Worm (Caenorhabditis elegans) whole organism, L1 larva: Measurements from ENCODE around the gene tbc-14.
A peak's percentile ranks its signal among the peaks of the same experiment; 100 is the strongest.

Experiments used
- C34B4.2 ChIP-seq: sonication (generic microtip); optimal IDR thresholded peaks from 2 replicates; lab custom pipeline; 2017; ENCODE audit warnings: mild to moderate bottlenecking, missing genetic modification characterization, missing compliant biosample characterization
- alr-1 ChIP-seq: fragments of 200-800 bp; sonication (Bioruptor generic); optimal IDR thresholded peaks from 2 replicates; lab custom pipeline; 2018; ENCODE audit warnings: borderline replicate concordance, mild to moderate bottlenecking, missing genetic modification characterization, missing compliant biosample characterization
- ama-1 ChIP-seq: fragments of 150-350 bp; optimal IDR thresholded peaks from 2 replicates; lab custom pipeline; 2014
- ceh-63 ChIP-seq: fragments of 200-800 bp; sonication (Bioruptor generic); optimal IDR thresholded peaks from 2 replicates; lab custom pipeline; 2018; ENCODE audit warnings: mild to moderate bottlenecking, missing genetic modification characterization, missing compliant biosample characterization
- ceh-82 ChIP-seq, 3 experiments: fragments of 150-350 bp in 1 of 3; sonication (generic microtip) in 2 of 3; optimal IDR thresholded peaks; 2 replicates each; lab custom pipeline; 2014 to 2017; ENCODE audit warnings: missing biosample characterization in 3 of 3, missing genetic modification characterization in 3 of 3
- ceh-88 ChIP-seq: fragments of 200-800 bp; sonication (Bioruptor generic); IDR thresholded peaks from 2 replicates; pipeline ENCODE4 v1.3.6; 2022; ENCODE audit warnings: missing genetic modification characterization, missing compliant biosample characterization
- dpl-1 ChIP-seq, 3 experiments: fragments of 150-350 bp in 2 of 3; sonication (generic microtip) in 1 of 3; optimal IDR thresholded peaks; 2 replicates each; lab custom pipeline; 2014 to 2017; ENCODE audit warnings: missing biosample characterization in 3 of 3, missing genetic modification characterization in 3 of 3, missing genetic modification reagents in 3 of 3
- efl-1 ChIP-seq, 4 experiments: fragments of 150-350 bp; optimal IDR thresholded peaks in 3 of 4; peaks in 1 of 4; 1 replicate in 1 of 4; 2 replicates in 3 of 4; lab custom pipeline; 2014; ENCODE audit warnings: missing biosample characterization in 2 of 4, missing genetic modification characterization in 2 of 4, missing genetic modification reagents in 2 of 4
- efl-3 ChIP-seq: fragments of 200-800 bp; sonication (Bioruptor generic); optimal IDR thresholded peaks from 2 replicates; lab custom pipeline; 2018; ENCODE audit warnings: mild to moderate bottlenecking, missing genetic modification characterization, missing compliant biosample characterization
- elt-2 ChIP-seq: sonication (generic microtip); optimal IDR thresholded peaks from 2 replicates; lab custom pipeline; 2016; ENCODE audit warnings: missing genetic modification characterization, mild to moderate bottlenecking, inconsistent platforms, missing compliant biosample characterization, missing genetic modification reagents
- elt-3 ChIP-seq, 6 experiments: fragments of 150-350 bp in 1 of 6; sonication (generic microtip); optimal IDR thresholded peaks; 2 replicates each; lab custom pipeline; 2017 to 2018; ENCODE audit warnings: missing biosample characterization in 6 of 6, missing genetic modification characterization in 6 of 6, inconsistent platforms in 1 of 6
- fkh-4 ChIP-seq: sonication (generic microtip); optimal IDR thresholded peaks from 2 replicates; lab custom pipeline; 2016; ENCODE audit warnings: missing compliant biosample characterization, missing genetic modification characterization, borderline replicate concordance
- grh-1 ChIP-seq: fragments of 200-800 bp; sonication (Bioruptor generic); IDR thresholded peaks from 2 replicates; pipeline ENCODE4 v1.3.6; 2022; ENCODE audit warnings: missing genetic modification reagents, missing genetic modification characterization, missing compliant biosample characterization
- hlh-17 ChIP-seq: fragments of 200-800 bp; sonication (Bioruptor generic); optimal IDR thresholded peaks from 2 replicates; lab custom pipeline; 2018; ENCODE audit warnings: missing genetic modification characterization, mild to moderate bottlenecking, missing compliant biosample characterization, moderate library complexity, borderline replicate concordance
- hpl-2 ChIP-seq: fragments of 150-350 bp; optimal IDR thresholded peaks from 2 replicates; lab custom pipeline; 2014; ENCODE audit warnings: missing biosample characterization, missing genetic modification reagents, missing genetic modification characterization
- irx-1 ChIP-seq: sonication (generic microtip); optimal IDR thresholded peaks from 2 replicates; lab custom pipeline; 2016; ENCODE audit warnings: missing genetic modification characterization, missing compliant biosample characterization
- isw-1 ChIP-seq: fragments of 200-800 bp; sonication (Bioruptor generic); IDR thresholded peaks from 2 replicates; pipeline ENCODE4 v1.3.6; 2022; ENCODE audit warnings: missing genetic modification characterization, missing compliant biosample characterization
- jun-1 ChIP-seq: fragments of 150-350 bp; optimal IDR thresholded peaks from 2 replicates; lab custom pipeline; 2014; ENCODE audit warnings: missing biosample characterization, missing genetic modification reagents, missing genetic modification characterization
- lin-13 ChIP-seq: fragments of 150-350 bp; optimal IDR thresholded peaks from 2 replicates; lab custom pipeline; 2014; ENCODE audit warnings: missing biosample characterization, missing genetic modification reagents, missing genetic modification characterization
- lsy-2 ChIP-seq, 2 experiments: fragments of 150-350 bp; optimal IDR thresholded peaks; 2 replicates each; lab custom pipeline; 2014; ENCODE audit warnings: missing biosample characterization in 2 of 2, missing genetic modification characterization in 2 of 2
- mep-1 ChIP-seq: fragments of 150-350 bp; optimal IDR thresholded peaks from 2 replicates; lab custom pipeline; 2014; ENCODE audit warnings: missing biosample characterization, missing genetic modification characterization
- nhr-20 ChIP-seq: sonication (generic microtip); optimal IDR thresholded peaks from 2 replicates; lab custom pipeline; 2016; ENCODE audit warnings: mild to moderate bottlenecking, missing genetic modification characterization, missing compliant biosample characterization
- nhr-76 ChIP-seq: sonication (generic microtip); optimal IDR thresholded peaks from 2 replicates; lab custom pipeline; 2017; ENCODE audit warnings: missing biosample characterization, missing genetic modification characterization
- nhr-85 ChIP-seq: sonication (generic microtip); peaks from one replicate; lab custom pipeline; 2016; ENCODE audit warnings: missing genetic modification characterization, inconsistent platforms, missing compliant biosample characterization
- snpc-4 ChIP-seq: fragments of 150-350 bp; optimal IDR thresholded peaks from 2 replicates; lab custom pipeline; 2014; ENCODE audit warnings: missing biosample characterization, missing genetic modification characterization
- snu-23 ChIP-seq: sonication (generic microtip); optimal IDR thresholded peaks from 2 replicates; lab custom pipeline; 2016; ENCODE audit warnings: missing genetic modification characterization, missing compliant biosample characterization
- sptf-1 ChIP-seq: fragments of 150-350 bp; optimal IDR thresholded peaks from 2 replicates; lab custom pipeline; 2014; ENCODE audit warnings: missing biosample characterization, missing genetic modification characterization
- unc-130 ChIP-seq: fragments of 150-350 bp; optimal IDR thresholded peaks from 2 replicates; lab custom pipeline; 2017; ENCODE audit warnings: missing biosample characterization, missing genetic modification characterization, inconsistent platforms
- unc-30 ChIP-seq: sonication (generic microtip); optimal IDR thresholded peaks from 2 replicates; lab custom pipeline; 2017; ENCODE audit warnings: missing biosample characterization, missing genetic modification characterization
- vab-15 ChIP-seq: sonication (generic microtip); optimal IDR thresholded peaks from 2 replicates; lab custom pipeline; 2017; ENCODE audit warnings: missing genotype, mild to moderate bottlenecking, missing genetic modification characterization, missing compliant biosample characterization
- xbp-1 ChIP-seq: sonication (generic microtip); optimal IDR thresholded peaks from 2 replicates; lab custom pipeline; 2016; ENCODE audit warnings: missing genetic modification characterization, missing compliant biosample characterization
- zag-1 ChIP-seq: fragments of 150-350 bp; optimal IDR thresholded peaks from 2 replicates; lab custom pipeline; 2014; ENCODE audit warnings: missing biosample characterization, missing genetic modification characterization
- zip-4 ChIP-seq: fragments of 200-800 bp; sonication (Bioruptor generic); optimal IDR thresholded peaks from 2 replicates; lab custom pipeline; 2018; ENCODE audit warnings: mild to moderate bottlenecking, missing genetic modification characterization, moderate library complexity, missing compliant biosample characterization
- ztf-11 ChIP-seq, 2 experiments: sonication (generic microtip); optimal IDR thresholded peaks; 2 replicates each; lab custom pipeline; 2016 to 2017; ENCODE audit warnings: missing genetic modification characterization in 2 of 2, missing biosample characterization in 1 of 2, missing compliant biosample characterization in 1 of 2
- ztf-4 ChIP-seq: fragments of 150-350 bp; optimal IDR thresholded peaks from 2 replicates; lab custom pipeline; 2014; ENCODE audit warnings: missing biosample characterization, missing genetic modification characterization

The tbc-14 gene

DNA sequence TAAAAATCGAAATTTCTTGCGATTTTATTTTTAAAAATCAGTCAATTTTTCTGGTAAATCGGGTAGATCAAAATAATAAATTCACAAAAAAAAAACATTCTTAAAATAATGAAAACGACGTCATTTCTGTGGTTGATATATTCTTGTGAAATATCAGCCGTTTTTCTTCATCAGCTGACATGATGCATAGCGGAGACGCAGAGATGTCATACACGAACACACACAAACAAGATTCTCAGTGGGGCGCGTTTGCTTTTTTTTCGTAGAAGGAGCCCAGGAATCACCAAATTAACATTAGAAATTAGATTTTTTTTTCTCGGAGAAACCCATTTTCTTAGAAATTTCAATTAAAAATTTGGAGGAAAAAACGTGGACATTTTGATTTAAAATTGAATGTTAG is 275 bp upstream of the tbc-14 start (continued):
- TF ChIP-seq unc-130 (tag; lab: Kevin White, UChicago) (peak; percentile 87), jun-1 (tag; lab: Kevin White, UChicago) (peak; percentile 59), lsy-2 (tag; optimal IDR thresholded peaks at IDR 0.05; lab: Kevin White, UChicago) (peak; percentile 83 to 93), xbp-1 (tag; lab: Kevin White, UChicago) (peak; percentile 78), irx-1 (tag; lab: Kevin White, UChicago) (peak; percentile 65), C34B4.2 (tag; lab: Kevin White, UChicago) (no peak), elt-3 (tag; optimal IDR thresholded peaks at IDR 0.05; lab: Kevin White, UChicago) (peak in 2 of 6 experiments; percentile 67 to 80), zag-1 (tag; lab: Kevin White, UChicago) (no peak), ztf-4 (tag; lab: Kevin White, UChicago) (peak; percentile 46)

DNA sequence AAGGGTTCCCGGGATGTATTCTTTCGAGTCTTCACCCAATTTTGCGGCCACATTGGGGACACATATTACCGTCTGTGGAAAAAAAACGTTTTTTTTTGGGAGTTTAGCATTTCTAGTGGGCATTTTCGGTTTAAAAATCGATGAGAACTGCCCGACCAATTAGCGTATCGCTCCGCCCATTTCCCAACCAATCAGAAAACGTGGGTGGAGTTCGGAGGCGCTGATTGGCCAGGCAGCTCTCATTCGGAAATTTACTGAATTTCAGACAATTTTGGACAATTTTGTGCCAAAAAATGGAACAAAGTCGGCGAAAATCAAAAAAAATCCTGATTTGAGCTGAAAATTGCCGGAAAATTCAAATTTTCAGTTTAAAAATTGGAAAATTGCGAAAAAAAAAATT is 796 bp downstream of the tbc-14 start:
- TF ChIP-seq jun-1 (tag; lab: Kevin White, UChicago) = no peak
- peak; percentile 58 for TF ChIP-seq nhr-85 (tag; lab: Kevin White, UChicago)
- TF ChIP-seq zip-4 (GFP tag; lab: Kevin White, UChicago) = no peak
- TF ChIP-seq sptf-1 (tag; lab: Kevin White, UChicago) = no peak

- no peak for TF ChIP-seq nhr-20 (tag; lab: Kevin White, UChicago)
- TF ChIP-seq lin-13 (GFP tag; lab: Kevin White, UChicago) = no peak
- TF ChIP-seq alr-1 (tag; lab: Kevin White, UChicago) = no peak
- no peak for TF ChIP-seq nhr-76 (tag; lab: Kevin White, UChicago)
- no peak for TF ChIP-seq ceh-88 (GFP tag; lab: Robert Waterston, UW)
- TF ChIP-seq unc-30 (tag; lab: Kevin White, UChicago) = no peak
- no peak for TF ChIP-seq grh-1 (GFP tag; lab: Robert Waterston, UW)
- no peak for TF ChIP-seq efl-1 (optimal IDR thresholded peaks at IDR 0.05; lab: Kevin White, UChicago)
- TF ChIP-seq efl-1 (GFP tag; optimal IDR thresholded peaks at IDR 0.05 in 1 of 2; lab: Kevin White, UChicago) = no peak
Observed at ce11 chrII:13444307-13444706, 3.1 kb downstream of the tbc-14 start.

DNA sequence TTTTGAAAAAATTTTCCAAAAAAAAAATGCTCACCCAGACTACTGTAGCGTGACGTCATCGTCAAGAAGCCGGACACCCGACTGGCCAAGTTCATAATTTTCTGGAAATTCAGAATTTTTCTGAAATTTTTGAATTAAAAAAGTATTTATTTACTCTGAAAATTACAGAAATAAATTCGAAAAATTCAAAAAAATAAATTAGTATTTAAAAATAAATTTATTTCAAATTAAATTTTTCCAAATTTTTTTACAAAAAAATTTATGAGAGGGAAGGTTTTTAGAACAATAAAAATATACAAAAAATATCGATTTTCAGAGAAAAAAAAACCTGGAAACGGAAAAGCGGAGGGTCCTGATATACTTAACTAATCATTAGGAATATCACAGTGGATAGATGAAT is 10.7 kb downstream of the tbc-14 start, which contains the start of gene Y48E1C.4:
Gene Y48E1C.4, minus strand, starts transcription at position 101 of the 400 bp plus-strand sequence.
- TF ChIP-seq ceh-88 (GFP tag; lab: Robert Waterston, UW) = no peak
- no peak for TF ChIP-seq ceh-63 (GFP tag; lab: Kevin White, UChicago)
- no peak for TF ChIP-seq fkh-4 (tag; lab: Kevin White, UChicago)
- TF ChIP-seq, all 84 proteins: peak for 0

ce11 chrII:13424242-13424641 is 23.2 kb downstream of the tbc-14 start, which contains the start of gene Y48E1C.2:
Gene Y48E1C.2 (plus strand): TSS chrII:13424542.
- TF ChIP-seq xbp-1 (tag; lab: Kevin White, UChicago) = no peak
- TF ChIP-seq unc-130 (tag; lab: Kevin White, UChicago) = no peak
- no peak for TF ChIP-seq hpl-2 (GFP tag; lab: Kevin White, UChicago)
- no peak for TF ChIP-seq isw-1
- TF ChIP-seq ceh-82 (tag; optimal IDR thresholded peaks at IDR 0.05; lab: Kevin White, UChicago) = no peak
- no peak for TF ChIP-seq dpl-1 (GFP tag; optimal IDR thresholded peaks at IDR 0.05; lab: Kevin White, UChicago)
- TF ChIP-seq ztf-4 (tag; lab: Kevin White, UChicago) = no peak
- no peak for TF ChIP-seq unc-30 (tag; lab: Kevin White, UChicago)
- no peak for TF ChIP-seq grh-1 (GFP tag; lab: Robert Waterston, UW)
- TF ChIP-seq nhr-20 (tag; lab: Kevin White, UChicago) = no peak

- TF ChIP-seq zag-1 (tag; lab: Kevin White, UChicago) (no peak), jun-1 (tag; lab: Kevin White, UChicago) (no peak), snpc-4 (tag; lab: Kevin White, UChicago) (no peak), ztf-11 (tag; optimal IDR thresholded peaks at IDR 0.05; lab: Kevin White, UChicago) (no peak), hlh-17 (GFP tag; lab: Kevin White, UChicago) (no peak), elt-2 (tag; lab: Kevin White, UChicago) (no peak), ztf-4 (tag; lab: Kevin White, UChicago) (no peak), lin-13 (GFP tag; lab: Kevin White, UChicago) (no peak), ama-1 (no peak), efl-1 (optimal IDR thresholded peaks at IDR 0.05; lab: Kevin White, UChicago) (no peak), efl-1 (GFP tag; optimal IDR thresholded peaks at IDR 0.05 in 1 of 2; lab: Kevin White, UChicago) (no peak), mep-1 (tag; lab: Kevin White, UChicago) (no peak), nhr-76 (tag; lab: Kevin White, UChicago) (no peak), vab-15 (tag; lab: Kevin White, UChicago) (no peak), efl-3 (GFP tag; lab: Kevin White, UChicago) (no peak), snu-23 (no peak), nhr-85 (tag; lab: Kevin White, UChicago) (no peak)
- TF ChIP-seq, all 84 proteins: peak for 0
Observed at ce11 chrII:13417452-13418031, 29.9 kb downstream of the tbc-14 start.
